Fruit fly (Drosophila melanogaster) whole organism, embryonic: ENCODE measurements around the gene CG14545.

Source experiments
- Ada2b ChIP-seq: fragments of 200-800 bp; sonication (Bioruptor generic); IDR thresholded peaks from 2 replicates; pipeline ENCODE4 v1.3.6; 2022; ENCODE audit warnings: missing biosample characterization, missing genetic modification characterization
- Aef1 ChIP-seq: fragments of 200-800 bp; sonication (Bioruptor generic); IDR thresholded peaks from 3 replicates; pipeline ENCODE4 v1.3.6; 2022; ENCODE audit warnings: missing biosample characterization, missing genetic modification characterization
- CG10462 ChIP-seq: fragments of 200-800 bp; sonication (Bioruptor generic); optimal IDR thresholded peaks from 2 replicates; lab custom pipeline; 2016; ENCODE audit warnings: missing biosample characterization, missing genetic modification characterization
- CG11085 ChIP-seq: fragments of 200-800 bp; sonication (Bioruptor generic); IDR thresholded peaks from 2 replicates; pipeline ENCODE4 v1.3.6; 2022; ENCODE audit warnings: missing biosample characterization, missing genetic modification characterization
- CG11696 ChIP-seq: fragments of 200-800 bp; sonication (Bioruptor generic); IDR thresholded peaks from 2 replicates; pipeline ENCODE4 v1.3.6; 2022; ENCODE audit warnings: missing biosample characterization, missing genetic modification characterization
- CG12391 ChIP-seq: fragments of 200-800 bp; sonication (Bioruptor generic); optimal IDR thresholded peaks from 3 replicates; lab custom pipeline; 2018; ENCODE audit warnings: missing biosample characterization, mild to moderate bottlenecking, missing genetic modification characterization, moderate library complexity
- CG1529 ChIP-seq: fragments of 200-800 bp; sonication (Bioruptor generic); optimal IDR thresholded peaks from 3 replicates; lab custom pipeline; 2018; ENCODE audit warnings: missing biosample characterization, missing genetic modification characterization
- CG17186 ChIP-seq: fragments of 200-800 bp; sonication (Bioruptor generic); optimal IDR thresholded peaks from 3 replicates; lab custom pipeline; 2017; ENCODE audit warnings: missing biosample characterization, missing genetic modification reagents, missing genetic modification characterization
- CG17359 ChIP-seq: fragments of 200-800 bp; sonication (Bioruptor generic); optimal IDR thresholded peaks from 3 replicates; lab custom pipeline; 2018; ENCODE audit warnings: missing biosample characterization, mild to moderate bottlenecking, missing genetic modification characterization, moderate library complexity
- CG17912 ChIP-seq: fragments of 200-800 bp; sonication (Bioruptor generic); optimal IDR thresholded peaks from 2 replicates; lab custom pipeline; 2018; ENCODE audit warnings: missing biosample characterization, mild to moderate bottlenecking, missing genetic modification characterization
- CG2120 ChIP-seq: fragments of 200-800 bp; sonication (Bioruptor generic); optimal IDR thresholded peaks from 3 replicates; lab custom pipeline; 2016; ENCODE audit warnings: missing biosample characterization, missing genetic modification characterization
- CG2678 ChIP-seq: fragments of 200-800 bp; sonication (Bioruptor generic); optimal IDR thresholded peaks from 3 replicates; lab custom pipeline; 2019; ENCODE audit warnings: missing biosample characterization, mild to moderate bottlenecking, missing genetic modification characterization, moderate library complexity
- CG3281 ChIP-seq: fragments of 200-800 bp; sonication (Bioruptor generic); optimal IDR thresholded peaks from 3 replicates; lab custom pipeline; 2017; ENCODE audit warnings: missing biosample characterization, mild to moderate bottlenecking, missing genetic modification characterization
- CG3407 ChIP-seq: fragments of 200-800 bp; sonication (Bioruptor generic); optimal IDR thresholded peaks from 2 replicates; lab custom pipeline; 2018; ENCODE audit warnings: missing biosample characterization, mild to moderate bottlenecking, missing genetic modification characterization
- CG8290 ChIP-seq, 3 experiments: fragments of 200-800 bp; sonication (Bioruptor generic); optimal IDR thresholded peaks; 2 replicates each; lab custom pipeline; 2016 to 2019; ENCODE audit warnings: missing biosample characterization in 3 of 3, missing genetic modification characterization in 3 of 3, mild to moderate bottlenecking in 2 of 3, moderate library complexity in 1 of 3
- CG9215 ChIP-seq: fragments of 200-800 bp; sonication (Bioruptor generic); IDR thresholded peaks from 2 replicates; pipeline ENCODE4 v1.3.6; 2022; ENCODE audit warnings: missing biosample characterization, missing genetic modification characterization
- D ChIP-seq, 2 experiments: fragments of 200-800 bp in 1 of 2; fragments of >200 bp in 1 of 2; sonication (Bioruptor generic) in 1 of 2; optimal IDR thresholded peaks; 2 replicates in 1 of 2; 3 replicates in 1 of 2; lab custom pipeline; 2017; ENCODE audit warnings: mild to moderate bottlenecking in 1 of 2, missing biosample characterization in 1 of 2, missing genetic modification characterization in 1 of 2, missing genetic modification reagents in 1 of 2
- Dek ChIP-seq: fragments of 200-800 bp; sonication (Bioruptor generic); optimal IDR thresholded peaks from 3 replicates; lab custom pipeline; 2019; ENCODE audit warnings: missing biosample characterization, mild to moderate bottlenecking, missing genetic modification characterization, moderate library complexity
- E2f2 ChIP-seq: fragments of 200-800 bp; sonication (Bioruptor generic); IDR thresholded peaks from 2 replicates; pipeline ENCODE4 v1.3.6; 2022; ENCODE audit warnings: missing biosample characterization, missing genetic modification characterization
- Hand ChIP-seq: fragments of 200-800 bp; sonication (Bioruptor generic); optimal IDR thresholded peaks from 2 replicates; lab custom pipeline; 2017; ENCODE audit warnings: mild to moderate bottlenecking, missing biosample characterization, missing genetic modification reagents, missing genetic modification characterization
- Hr3 ChIP-seq: fragments of 200-800 bp; sonication (Bioruptor generic); optimal IDR thresholded peaks from 3 replicates; lab custom pipeline; 2016; ENCODE audit warnings: missing biosample characterization, missing genetic modification characterization
- Hsf ChIP-seq: fragments of 200-800 bp; sonication (Bioruptor generic); optimal IDR thresholded peaks from 3 replicates; lab custom pipeline; 2016; ENCODE audit warnings: missing biosample characterization, missing genetic modification characterization
- Meics ChIP-seq: fragments of 200-800 bp; sonication (Bioruptor generic); optimal IDR thresholded peaks from 2 replicates; lab custom pipeline; 2017; ENCODE audit warnings: missing biosample characterization, mild to moderate bottlenecking, missing genetic modification characterization
- Sox100B ChIP-seq: fragments of 200-800 bp; sonication (Bioruptor generic); optimal IDR thresholded peaks from 3 replicates; lab custom pipeline; 2018; ENCODE audit warnings: missing biosample characterization, mild to moderate bottlenecking, missing genetic modification characterization
- Spps ChIP-seq: fragments of 200-800 bp; sonication (Bioruptor generic); optimal IDR thresholded peaks from 2 replicates; lab custom pipeline; 2018; ENCODE audit warnings: missing biosample characterization, mild to moderate bottlenecking, missing genetic modification characterization
- Stat92E ChIP-seq, 3 experiments: fragments of >200 bp in 2 of 3; fragments of 200-800 bp in 1 of 3; sonication (Bioruptor generic) in 1 of 3; optimal IDR thresholded peaks; 2 replicates each; lab custom pipeline; 2017 to 2019; ENCODE audit warnings: missing biosample characterization in 3 of 3, missing genetic modification characterization in 3 of 3, mild to moderate bottlenecking in 1 of 3, moderate library complexity in 1 of 3
- ab ChIP-seq: fragments of 200-800 bp; sonication (Bioruptor generic); optimal IDR thresholded peaks from 2 replicates; lab custom pipeline; 2016; ENCODE audit warnings: missing biosample characterization, missing genetic modification characterization
- bsh ChIP-seq, 2 experiments: fragments of 200-800 bp; sonication (Bioruptor generic); optimal IDR thresholded peaks; 2 replicates each; lab custom pipeline; 2017 to 2018; ENCODE audit warnings: mild to moderate bottlenecking in 2 of 2, missing biosample characterization in 2 of 2, missing genetic modification characterization in 2 of 2, moderate library complexity in 1 of 2
- chinmo ChIP-seq: fragments of 200-800 bp; sonication (Bioruptor generic); IDR thresholded peaks from 4 replicates; pipeline ENCODE4 v1.3.6; 2022; ENCODE audit warnings: missing biosample characterization, missing genetic modification characterization; ENCODE audit not compliant: partially characterized antibody
- chm ChIP-seq: fragments of 200-800 bp; sonication (Bioruptor generic); IDR thresholded peaks from 2 replicates; pipeline ENCODE4 v1.3.6; 2022; ENCODE audit warnings: missing biosample characterization, missing genetic modification characterization
- crp ChIP-seq, 2 experiments: fragments of 200-800 bp; sonication (Bioruptor generic); optimal IDR thresholded peaks; 2 replicates in 1 of 2; 3 replicates in 1 of 2; lab custom pipeline; 2017; ENCODE audit warnings: missing biosample characterization in 2 of 2, missing genetic modification characterization in 2 of 2, mild to moderate bottlenecking in 1 of 2, moderate library complexity in 1 of 2
- gem ChIP-seq: fragments of 200-800 bp; sonication (Bioruptor generic); optimal IDR thresholded peaks from 2 replicates; lab custom pipeline; 2019; ENCODE audit warnings: missing biosample characterization, mild to moderate bottlenecking, missing genetic modification characterization, moderate library complexity
- gsb-n ChIP-seq: fragments of 200-800 bp; sonication (Bioruptor generic); optimal IDR thresholded peaks from 3 replicates; lab custom pipeline; 2018; ENCODE audit warnings: missing biosample characterization, mild to moderate bottlenecking, missing genetic modification characterization
- mam ChIP-seq: fragments of 200-800 bp; sonication (Bioruptor generic); optimal IDR thresholded peaks from 3 replicates; lab custom pipeline; 2016; ENCODE audit warnings: missing biosample characterization, missing genetic modification characterization
- org-1 ChIP-seq: fragments of 200-800 bp; sonication (Bioruptor generic); optimal IDR thresholded peaks from 2 replicates; lab custom pipeline; 2017; ENCODE audit warnings: missing biosample characterization, missing genetic modification characterization
- peb ChIP-seq: fragments of 200-800 bp; sonication (Bioruptor generic); IDR thresholded peaks from 2 replicates; pipeline ENCODE4 v1.3.6; 2022; ENCODE audit warnings: missing biosample characterization, missing genetic modification characterization
- phol ChIP-seq: fragments of 200-800 bp; sonication (Bioruptor generic); optimal IDR thresholded peaks from 3 replicates; lab custom pipeline; 2018; ENCODE audit warnings: missing biosample characterization, mild to moderate bottlenecking, missing genetic modification characterization, moderate library complexity
- ranshi ChIP-seq: fragments of 200-800 bp; sonication (Bioruptor generic); IDR thresholded peaks from 2 replicates; pipeline ENCODE4 v1.3.6; 2022; ENCODE audit warnings: missing biosample characterization, missing genetic modification characterization
- ro ChIP-seq: fragments of 200-800 bp; sonication (Bioruptor generic); IDR thresholded peaks from 2 replicates; pipeline ENCODE4 v1.3.6; 2022; ENCODE audit warnings: missing biosample characterization, missing genetic modification characterization
- salm ChIP-seq: fragments of 200-800 bp; sonication (Bioruptor generic); optimal IDR thresholded peaks from 2 replicates; lab custom pipeline; 2018; ENCODE audit warnings: missing biosample characterization, mild to moderate bottlenecking, missing genetic modification characterization
- sd ChIP-seq: fragments of 200-800 bp; sonication (Bioruptor generic); optimal IDR thresholded peaks from 3 replicates; lab custom pipeline; 2018; ENCODE audit warnings: missing biosample characterization, mild to moderate bottlenecking, missing genetic modification characterization, moderate library complexity
- sim ChIP-seq: fragments of 200-800 bp; sonication (Bioruptor generic); IDR thresholded peaks from 2 replicates; pipeline ENCODE4 v1.3.6; 2022; ENCODE audit warnings: missing biosample characterization, missing genetic modification characterization
- sob ChIP-seq: fragments of 200-800 bp; sonication (Bioruptor generic); IDR thresholded peaks from 2 replicates; pipeline ENCODE4 v1.3.6; 2022; ENCODE audit warnings: missing biosample characterization, missing genetic modification characterization
- tx ChIP-seq: fragments of 200-800 bp; sonication (Bioruptor generic); optimal IDR thresholded peaks from 2 replicates; lab custom pipeline; 2016; ENCODE audit warnings: missing biosample characterization, missing genetic modification characterization
- unpg ChIP-seq: fragments of 200-800 bp; sonication (Bioruptor generic); optimal IDR thresholded peaks from 3 replicates; lab custom pipeline; 2018; ENCODE audit warnings: missing biosample characterization, mild to moderate bottlenecking, missing genetic modification characterization, moderate library complexity
- wdn ChIP-seq: fragments of 200-800 bp; sonication (Bioruptor generic); IDR thresholded peaks from 2 replicates; pipeline ENCODE4 v1.3.6; 2022; ENCODE audit warnings: missing biosample characterization, missing genetic modification characterization
- zfh1 ChIP-seq: fragments of 200-800 bp; sonication (Bioruptor generic); IDR thresholded peaks from 3 replicates; pipeline ENCODE4 v1.3.6; 2022; ENCODE audit warnings: missing biosample characterization, missing genetic modification characterization

CG14545 gene

DNA sequence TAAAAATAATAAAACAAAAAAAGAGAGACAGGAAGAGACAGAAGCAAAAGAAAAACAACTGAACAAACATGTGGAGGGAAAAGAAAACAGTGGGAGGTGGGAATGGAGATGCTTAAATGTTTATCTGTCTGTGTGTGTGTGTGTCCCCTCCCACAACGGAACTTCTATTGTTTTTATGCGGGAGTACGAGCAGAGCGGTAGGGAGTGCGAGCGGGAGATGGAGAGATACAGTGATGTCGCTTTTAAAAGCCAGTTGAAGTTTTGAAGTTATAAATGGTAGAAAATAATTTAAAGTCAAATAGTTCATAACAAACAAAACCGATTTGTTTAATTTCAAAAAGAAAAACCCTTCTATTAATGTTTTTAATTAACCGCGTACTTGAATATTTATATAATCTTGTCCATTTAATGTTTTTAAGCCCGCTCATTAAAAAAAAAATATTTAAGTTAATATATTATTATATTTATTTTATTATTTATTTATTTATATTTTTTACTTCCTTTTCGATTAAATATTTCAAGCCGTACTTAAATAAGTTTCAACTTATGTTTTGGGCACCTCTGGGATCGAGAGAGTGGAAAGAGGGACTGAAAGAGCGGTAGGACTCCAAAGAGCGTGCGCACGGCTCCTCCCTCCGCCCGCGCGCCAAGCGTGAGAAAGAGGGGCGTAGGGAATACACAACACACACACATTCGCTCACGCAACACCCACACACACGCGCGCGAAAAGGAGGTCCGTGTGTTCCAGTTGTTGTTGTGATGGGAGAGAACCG lies 29.3 kb upstream of the CG14545 start (continued):
- TF ChIP-seq CG17186 (no peak), org-1 (peak; percentile 23), Hr3 (peak; percentile 68), sim (GFP tag; lab: Robert Waterston, UW) (no peak), ro (no peak), Aef1 (GFP tag; lab: Robert Waterston, UW) (0 out of 3 replicates have a peak, but pooled peaks have one; percentile 29), CG17912 (no peak), Hand (GFP tag; lab: Kevin White, UChicago) (no peak), chinmo (GFP tag; lab: Robert Waterston, UW) (0 out of 4 replicates have a peak, but pooled peaks have one; percentile 35), CG8290 (GFP tag; optimal IDR thresholded peaks at IDR 0.05; lab: Kevin White, UChicago) (no peak), CG8290 (tag; optimal IDR thresholded peaks at IDR 0.05; lab: Kevin White, UChicago) (peak in 1 of 2 experiments; percentile 27), phol (tag; lab: Kevin White, UChicago) (peak; percentile 68), CG3281 (GFP tag; lab: Kevin White, UChicago) (peak; percentile 57), ab (GFP tag; lab: Kevin White, UChicago) (no peak), wdn (no peak), salm (tag; lab: Kevin White, UChicago) (peak; percentile 37), unpg (GFP tag; lab: Kevin White, UChicago) (peak; percentile 55), zfh1 (peak; percentile 39; the same call in 1 of the 3 replicates), CG2678 (tag; lab: Kevin White, UChicago) (peak; percentile 76), tx (no peak), CG12391 (peak; percentile 72), Hsf (GFP tag; lab: Kevin White, UChicago) (peak; percentile 1), mam (GFP tag; lab: Kevin White, UChicago) (no peak), CG10462 (no peak), E2f2 (GFP tag; lab: Robert Waterston, UW) (no peak), ranshi (GFP tag; lab: Robert Waterston, UW) (peak; percentile 55; the same call in 1 of the 2 replicates), Stat92E (GFP tag; optimal IDR thresholded peaks at IDR 0.05; lab: Kevin White, UChicago) (no peak), Meics (GFP tag; lab: Kevin White, UChicago) (peak; percentile 43), bsh (GFP tag; optimal IDR thresholded peaks at IDR 0.05; lab: Kevin White, UChicago) (peak in 1 of 2 experiments; percentile 64), CG17359 (tag; lab: Kevin White, UChicago) (peak; percentile 62), peb (0 out of 2 replicates have a peak, but pooled peaks have one; percentile 19), CG9215 (GFP tag; lab: Robert Waterston, UW) (no peak), sob (0 out of 2 replicates have a peak, but pooled peaks have one; percentile 29), CG11085 (GFP tag; lab: Robert Waterston, UW) (no peak), D (optimal IDR thresholded peaks at IDR 0.05; lab: Kevin White, UChicago) (no peak), D (GFP tag; optimal IDR thresholded peaks at IDR 0.05; lab: Kevin White, UChicago) (peak; percentile 51), CG2120 (GFP tag; lab: Kevin White, UChicago) (peak; percentile 51), CG3407 (peak; percentile 8), Ada2b (GFP tag; lab: Robert Waterston, UW) (0 out of 2 replicates have a peak, but pooled peaks have one; percentile 13), CG1529 (GFP tag; lab: Kevin White, UChicago) (no peak), CG11696 (0 out of 2 replicates have a peak, but pooled peaks have one; percentile 29), chm (peak; percentile 56; the same call in 1 of the 2 replicates), Dek (peak; percentile 23), Spps (peak; percentile 39), crp (GFP tag; optimal IDR thresholded peaks at IDR 0.05; lab: Kevin White, UChicago) (no peak), sd (no peak), gsb-n (tag; lab: Kevin White, UChicago) (peak; percentile 54), gem (tag; lab: Kevin White, UChicago) (peak; percentile 81), Sox100B (GFP tag; lab: Kevin White, UChicago) (peak; percentile 50)
